Worm (Caenorhabditis elegans) whole organism, L1 larva: ENCODE data around the gene ipla-6.
"Not testable (repeated sequence)": the region's sequence is repeated elsewhere in the genome, so short reads cannot be mapped to it uniquely, and the experiment has no call there.

Experiments used
- C04F5.9 ChIP-seq: sonication (generic microtip); optimal IDR thresholded peaks from 2 replicates; lab custom pipeline; 2016; ENCODE audit warnings: missing genetic modification characterization, missing compliant biosample characterization
- elt-3 ChIP-seq, 6 experiments: fragments of 150-350 bp in 1 of 6; sonication (generic microtip); optimal IDR thresholded peaks; 2 replicates each; lab custom pipeline; 2017 to 2018; ENCODE audit warnings: missing biosample characterization in 6 of 6, missing genetic modification characterization in 6 of 6, inconsistent platforms in 1 of 6
- fkh-4 ChIP-seq: sonication (generic microtip); optimal IDR thresholded peaks from 2 replicates; lab custom pipeline; 2016; ENCODE audit warnings: missing compliant biosample characterization, missing genetic modification characterization, borderline replicate concordance
- grh-1 ChIP-seq: fragments of 200-800 bp; sonication (Bioruptor generic); IDR thresholded peaks from 2 replicates; pipeline ENCODE4 v1.3.6; 2022; ENCODE audit warnings: missing genetic modification reagents, missing genetic modification characterization, missing compliant biosample characterization
- hlh-4 ChIP-seq: sonication (generic microtip); optimal IDR thresholded peaks from 2 replicates; lab custom pipeline; 2016; ENCODE audit warnings: mild to moderate bottlenecking, missing genetic modification characterization, missing compliant biosample characterization
- mdl-1 ChIP-seq, 2 experiments: fragments of 150-350 bp; optimal IDR thresholded peaks; 2 replicates each; lab custom pipeline; 2014 to 2017; ENCODE audit warnings: missing biosample characterization in 2 of 2, missing genetic modification characterization in 2 of 2, inconsistent platforms in 1 of 2
- mep-1 ChIP-seq: fragments of 150-350 bp; optimal IDR thresholded peaks from 2 replicates; lab custom pipeline; 2014; ENCODE audit warnings: missing biosample characterization, missing genetic modification characterization
- nhr-12 ChIP-seq: sonication (generic microtip); optimal IDR thresholded peaks from 2 replicates; lab custom pipeline; 2017; ENCODE audit warnings: missing biosample characterization, missing genetic modification characterization
- nhr-19 ChIP-seq: fragments of 200-800 bp; sonication (Bioruptor generic); conservative IDR thresholded peaks from 2 replicates; pipeline ENCODE4 v1.3.6; 2022; ENCODE audit warnings: missing genetic modification characterization, missing compliant biosample characterization
- nhr-237 ChIP-seq: fragments of 150-350 bp; optimal IDR thresholded peaks from 2 replicates; lab custom pipeline; 2014; ENCODE audit warnings: missing biosample characterization, missing genetic modification characterization
- rnt-1 ChIP-seq: sonication (generic microtip); optimal IDR thresholded peaks from 2 replicates; lab custom pipeline; 2016; ENCODE audit warnings: mild to moderate bottlenecking, missing genetic modification characterization, moderate library complexity, missing compliant biosample characterization
- unc-30 ChIP-seq: sonication (generic microtip); optimal IDR thresholded peaks from 2 replicates; lab custom pipeline; 2017; ENCODE audit warnings: missing biosample characterization, missing genetic modification characterization
- ztf-4 ChIP-seq: fragments of 150-350 bp; optimal IDR thresholded peaks from 2 replicates; lab custom pipeline; 2014; ENCODE audit warnings: missing biosample characterization, missing genetic modification characterization

ce11 chrIV:6347213-6347612 is 9.8 kb downstream of the ipla-6 start, which contains the start of gene Y73B6BL.289:
- not testable (repeated sequence) for TF ChIP-seq grh-1 (GFP tag; lab: Robert Waterston, UW); ztf-4 (tag; lab: Kevin White, UChicago); unc-30 (tag; lab: Kevin White, UChicago); C04F5.9; elt-3 (tag; optimal IDR thresholded peaks at IDR 0.05; lab: Kevin White, UChicago); hlh-4 (tag; lab: Kevin White, UChicago); nhr-19 (GFP tag; lab: Robert Waterston, UW); mdl-1 (tag; optimal IDR thresholded peaks at IDR 0.05; lab: Kevin White, UChicago); rnt-1; nhr-12; fkh-4; mep-1 (tag; lab: Kevin White, UChicago); nhr-237 (tag; lab: Kevin White, UChicago)
